Worm (Caenorhabditis elegans) whole organism, L4/young adult: ENCODE results near the gene cla-1.
"Not testable (repeated sequence)": the region's sequence is repeated elsewhere in the genome, so short reads cannot be mapped to it uniquely, and the experiment has no call there.

Experiments used
- W03F9.2 ChIP-seq: fragments of 150-350 bp; optimal IDR thresholded peaks from 2 replicates; lab custom pipeline; 2014; ENCODE audit warnings: missing biosample characterization, missing genetic modification characterization
- dao-5 ChIP-seq: sonication (generic microtip); optimal IDR thresholded peaks from 2 replicates; lab custom pipeline; 2016; ENCODE audit warnings: missing genotype, missing genetic modification characterization, moderate library complexity, missing compliant biosample characterization
- him-1 ChIP-seq: sonication (generic microtip); optimal IDR thresholded peaks from 2 replicates; lab custom pipeline; 2016; ENCODE audit warnings: missing genotype, missing genetic modification reagents, missing genetic modification characterization, missing compliant biosample characterization

The cla-1 gene

ce11 chrIV:7619261-7619660 lies 30.5 kb downstream of the cla-1 start:
- TF ChIP-seq W03F9.2 (tag; lab: Kevin White, UChicago) (no peak), dao-5 (no peak), him-1 (peak; percentile 65)

- TF ChIP-seq dao-5: no peak
- TF ChIP-seq W03F9.2 (tag; lab: Kevin White, UChicago): no peak
- no peak for TF ChIP-seq him-1
These were observed 31.7 kb downstream of the cla-1 start for ce11 chrIV:7620450-7620849.

ce11 chrIV:7623078-7623477 lies 34.3 kb downstream of the cla-1 start:
- TF ChIP-seq him-1 (no peak), dao-5 (no peak), W03F9.2 (tag; lab: Kevin White, UChicago) (no peak)

- no peak for TF ChIP-seq dao-5
- TF ChIP-seq him-1: peak; percentile 66
These were observed 35.1 kb downstream of the cla-1 start for ce11 chrIV:7623868-7624267.

- TF ChIP-seq W03F9.2 (tag; lab: Kevin White, UChicago): no peak
These were observed 40.2 kb downstream of the cla-1 start, which contains the start of gene F45E4.5 for ce11 chrIV:7628942-7629341. TSS of gene F45E4.5 (minus strand) at chrIV:7629042.

- TF ChIP-seq him-1 (no peak), W03F9.2 (tag; lab: Kevin White, UChicago) (peak; percentile 65)
These were observed 43.8 kb downstream of the cla-1 start, which contains the start of gene F45E4.6 for ce11 chrIV:7632535-7632934. TSS of gene F45E4.6 (minus strand) at chrIV:7632548.

ce11 chrIV:7633020-7633419 lies 44.3 kb downstream of the cla-1 start, which contains the start of gene plp-1:
TSS of gene plp-1 (plus strand) at chrIV:7633360.
- TF ChIP-seq dao-5 (no peak), him-1 (no peak), W03F9.2 (tag; lab: Kevin White, UChicago) (no peak)

- not testable (repeated sequence) for TF ChIP-seq W03F9.2 (tag; lab: Kevin White, UChicago); dao-5; him-1
These were observed 45.8 kb downstream of the cla-1 start, which contains the start of gene warf-1 for ce11 chrIV:7634578-7634977. TSS of gene warf-1 (plus strand) at chrIV:7634786.

- TF ChIP-seq W03F9.2 (tag; lab: Kevin White, UChicago) (no peak), him-1 (no peak), dao-5 (no peak)
These were observed 53.0 kb downstream of the cla-1 start, which contains the start of gene nep-16 for ce11 chrIV:7641758-7642157. TSS of gene nep-16 (minus strand) at chrIV:7641858.

ce11 chrIV:7642971-7643370 lies 54.2 kb downstream of the cla-1 start, which contains the start of gene nlp-20:
TSS of gene nlp-20 (minus strand) at chrIV:7643071.
- TF ChIP-seq him-1 (no peak), W03F9.2 (tag; lab: Kevin White, UChicago) (no peak), dao-5 (no peak)

- no peak for TF ChIP-seq him-1
- no peak for TF ChIP-seq W03F9.2 (tag; lab: Kevin White, UChicago)
- no peak for TF ChIP-seq dao-5
These were observed 57.4 kb downstream of the cla-1 start, which contains the start of gene hmg-5 for ce11 chrIV:7646119-7646518. TSS of gene hmg-5 (minus strand) at chrIV:7646219.

- TF ChIP-seq W03F9.2 (tag; lab: Kevin White, UChicago) (no peak), dao-5 (no peak), him-1 (no peak)
These were observed 58.1 kb downstream of the cla-1 start for ce11 chrIV:7646861-7647260.

- TF ChIP-seq dao-5 (no peak), him-1 (no peak), W03F9.2 (tag; lab: Kevin White, UChicago) (no peak)
These were observed 61.7 kb downstream of the cla-1 start for ce11 chrIV:7650433-7650832.

- TF ChIP-seq him-1 (no peak), dao-5 (no peak), W03F9.2 (tag; lab: Kevin White, UChicago) (no peak)
These were observed 62.4 kb downstream of the cla-1 start, which contains the start of gene cima-1 for ce11 chrIV:7651120-7651519. TSS of gene cima-1 (plus strand) at chrIV:7651459.

- TF ChIP-seq him-1 (no peak), W03F9.2 (tag; lab: Kevin White, UChicago) (no peak), dao-5 (no peak)
These were observed 64.5 kb downstream of the cla-1 start for ce11 chrIV:7653198-7653597.

- TF ChIP-seq dao-5 (no peak), him-1 (no peak), W03F9.2 (tag; lab: Kevin White, UChicago) (peak; percentile 70)
These were observed 65.6 kb downstream of the cla-1 start, which contains the start of gene nrde-4 for ce11 chrIV:7654212-7654778. TSS of gene nrde-4 (minus strand) at chrIV:7654262.
